Fruit fly (Drosophila melanogaster): Measurements from ENCODE around the gene peg.

- no peak for TF ChIP-seq CTCF (optimal IDR thresholded peaks at IDR 0.05)
- TF ChIP-seq CG8478 (optimal IDR thresholded peaks at IDR 0.05), result no peak
Measured at dm6 chr3R:21043549-21044118, 19.7 kb upstream of the peg start, which contains the start of gene CG12278.

Data from S2 (cell line).